Fruit fly (Drosophila melanogaster): ENCODE measurements around the gene CG32176.

Gene CG32176

DNA sequence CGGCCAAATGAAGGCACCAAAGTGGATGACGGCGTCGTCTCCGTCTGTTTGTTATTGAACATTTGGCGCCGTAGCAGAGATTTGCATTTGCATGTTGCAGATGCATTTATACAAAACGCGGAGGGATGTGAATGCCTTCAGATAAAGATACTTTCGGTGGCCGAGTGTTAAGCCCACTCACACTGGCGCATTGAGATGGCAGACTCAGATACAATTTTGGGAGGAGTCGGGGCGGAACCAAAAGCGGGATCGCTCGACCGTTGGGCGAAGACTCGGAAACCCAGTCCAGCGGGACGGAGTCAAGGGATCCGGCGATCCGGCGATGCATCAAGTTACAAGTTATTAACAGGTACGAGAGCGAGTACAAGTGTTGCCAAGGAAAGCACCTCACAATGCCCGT is 21.5 kb upstream of the CG32176 start:
- TF ChIP-seq CG17801 (GFP tag; optimal IDR thresholded peaks at IDR 0.05; ENCODE audit: partially characterized antibody) = no peak

dm6 chr3L:17415967-17416749 is 17.5 kb upstream of the CG32176 start:
- TF ChIP-seq CG17801 (GFP tag; optimal IDR thresholded peaks at IDR 0.05; ENCODE audit: partially characterized antibody) = no peak

- no peak for TF ChIP-seq CG17801 (GFP tag; optimal IDR thresholded peaks at IDR 0.05; ENCODE audit: partially characterized antibody)
These were observed 14.4 kb upstream of the CG32176 start for dm6 chr3L:17419103-17419741.

DNA sequence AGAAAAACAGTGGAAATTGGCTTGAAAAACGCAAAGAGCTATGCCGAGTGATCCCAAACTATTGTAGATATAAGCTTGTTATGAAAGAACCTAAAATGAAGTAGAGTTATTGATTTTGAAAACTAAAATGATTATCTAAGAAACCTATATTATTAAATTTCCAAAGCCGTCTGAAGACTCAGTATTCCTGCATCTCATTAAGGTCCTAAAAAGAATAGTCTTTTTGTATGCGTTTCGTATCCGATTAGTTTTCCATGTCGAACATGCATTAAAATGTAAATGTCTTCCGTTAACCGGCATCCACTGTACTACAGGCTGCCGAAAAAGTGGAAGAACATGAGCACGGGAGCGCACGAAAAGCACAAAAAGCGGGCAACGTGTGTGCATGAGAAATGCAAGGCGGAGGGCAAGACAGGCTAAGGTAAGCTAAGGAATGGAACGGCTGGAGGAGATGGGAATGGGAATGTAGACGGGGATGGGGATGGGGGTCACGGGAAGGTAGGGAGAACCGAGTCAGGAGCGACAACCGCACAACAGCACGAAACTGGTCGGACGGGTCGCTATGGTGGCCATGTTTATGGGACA is 13.0 kb upstream of the CG32176 start:
- peak; percentile 22 for TF ChIP-seq CG17801 (GFP tag; optimal IDR thresholded peaks at IDR 0.05; ENCODE audit: partially characterized antibody)

DNA sequence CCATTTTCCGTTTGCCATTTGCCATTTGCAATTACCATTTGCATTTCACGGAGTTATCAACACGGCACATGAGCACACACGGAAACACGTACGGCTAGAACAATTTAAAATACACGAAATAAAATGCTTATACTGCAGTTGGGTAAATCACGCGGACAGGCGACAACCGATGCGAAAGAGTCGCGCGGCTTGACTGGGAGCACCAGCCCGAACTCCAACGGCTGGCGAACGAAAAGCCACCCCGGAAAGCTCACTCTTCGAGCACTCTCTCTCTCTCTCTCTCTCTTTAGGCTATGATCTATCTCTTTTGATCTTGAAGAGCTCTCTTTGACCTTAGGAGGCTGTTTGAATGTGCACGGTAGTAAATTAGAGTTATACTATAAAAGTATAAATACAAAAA is 12.3 kb upstream of the CG32176 start, which contains the start of gene blot:
TSS of gene blot (minus strand) at position 196 of the 400 bp plus-strand sequence.
- peak; percentile 54 for TF ChIP-seq CG17801 (GFP tag; optimal IDR thresholded peaks at IDR 0.05; ENCODE audit: partially characterized antibody)

- TF ChIP-seq CG17801 (GFP tag; optimal IDR thresholded peaks at IDR 0.05; ENCODE audit: partially characterized antibody) = peak; percentile 84
These were observed 8.4 kb upstream of the CG32176 start, which contains the start of the genes Sec3 and COX7B for dm6 chr3L:17425132-17425713. Gene Sec3, minus strand, starts transcription at chr3L:17425217. Gene COX7B, plus strand, starts transcription at chr3L:17425477.

DNA sequence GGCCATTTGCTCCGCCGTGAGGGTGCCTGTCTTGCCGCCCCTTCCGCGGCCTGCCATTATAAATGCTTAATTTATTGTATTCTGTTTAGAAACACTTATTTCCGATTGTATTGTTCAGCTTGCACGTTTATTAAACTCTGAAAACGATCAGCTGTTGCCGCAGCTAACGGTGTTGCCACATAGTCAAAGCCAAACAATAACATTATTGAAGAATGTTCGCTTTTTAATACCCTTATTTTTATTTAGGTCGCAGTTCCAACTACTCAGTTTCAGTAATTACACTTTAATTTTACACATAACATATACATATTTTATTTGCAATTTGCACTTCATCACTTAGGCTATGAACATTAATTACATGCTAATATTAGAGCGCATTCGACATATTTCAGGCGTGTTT is 6.7 kb upstream of the CG32176 start, which contains the start of gene Polr3G:
TSS of gene Polr3G (minus strand) at position 118 of the 400 bp plus-strand sequence.
- TF ChIP-seq CG17801 (GFP tag; optimal IDR thresholded peaks at IDR 0.05; ENCODE audit: partially characterized antibody) = peak; percentile 18

DNA sequence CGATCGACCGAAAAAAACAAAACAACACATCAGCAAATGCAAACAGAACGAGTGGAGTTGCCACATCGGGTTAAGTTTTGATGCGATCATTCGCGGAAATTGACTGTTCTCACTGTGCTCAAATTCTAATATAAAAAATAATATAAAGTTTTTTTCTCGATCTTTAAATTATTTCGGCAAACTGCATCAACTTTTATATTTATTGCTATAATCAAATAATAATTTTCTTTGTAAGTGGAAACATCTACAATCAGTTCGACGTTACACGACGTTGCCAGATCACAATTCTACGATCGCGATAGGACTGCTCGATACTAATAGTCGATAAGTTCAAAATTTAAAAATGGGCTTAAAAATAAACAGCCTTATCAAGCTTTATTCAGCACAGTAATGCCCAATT is 4.9 kb upstream of the CG32176 start, which contains the start of gene Gorab:
TSS of gene Gorab (minus strand) at position 58 of the 400 bp plus-strand sequence.
- TF ChIP-seq CG17801 (GFP tag; optimal IDR thresholded peaks at IDR 0.05; ENCODE audit: partially characterized antibody) = peak; percentile 74

dm6 chr3L:17430390-17430789 is 3.3 kb upstream of the CG32176 start:
- no peak for TF ChIP-seq CG17801 (GFP tag; optimal IDR thresholded peaks at IDR 0.05; ENCODE audit: partially characterized antibody)

- TF ChIP-seq CG17801 (GFP tag; optimal IDR thresholded peaks at IDR 0.05; ENCODE audit: partially characterized antibody) = no peak
These were observed 2.6 kb upstream of the CG32176 start for dm6 chr3L:17430957-17431585.

DNA sequence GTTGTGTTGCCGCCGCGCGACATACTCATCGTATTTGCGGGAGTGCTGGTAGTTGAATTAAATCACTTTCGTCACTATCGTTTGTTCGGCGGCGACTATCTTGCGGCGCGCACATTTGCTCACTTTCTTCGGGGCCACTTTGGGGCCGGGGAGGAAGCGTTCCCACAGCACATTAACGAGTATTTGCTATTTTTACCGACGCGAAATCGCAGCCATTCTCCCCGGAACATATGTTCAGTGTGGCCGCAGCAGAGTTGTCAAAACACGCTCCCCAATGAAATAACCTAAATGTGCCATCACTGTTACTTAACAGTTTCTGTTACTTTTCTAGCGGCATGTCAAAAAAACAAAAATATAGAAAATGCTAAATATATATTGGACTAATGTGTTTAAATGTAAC is 721 bp upstream of the CG32176 start, which contains the start of gene frc:
TSS of gene frc (minus strand) at position 244 of the 400 bp plus-strand sequence.
- TF ChIP-seq CG17801 (GFP tag; optimal IDR thresholded peaks at IDR 0.05; ENCODE audit: partially characterized antibody) = no peak

DNA sequence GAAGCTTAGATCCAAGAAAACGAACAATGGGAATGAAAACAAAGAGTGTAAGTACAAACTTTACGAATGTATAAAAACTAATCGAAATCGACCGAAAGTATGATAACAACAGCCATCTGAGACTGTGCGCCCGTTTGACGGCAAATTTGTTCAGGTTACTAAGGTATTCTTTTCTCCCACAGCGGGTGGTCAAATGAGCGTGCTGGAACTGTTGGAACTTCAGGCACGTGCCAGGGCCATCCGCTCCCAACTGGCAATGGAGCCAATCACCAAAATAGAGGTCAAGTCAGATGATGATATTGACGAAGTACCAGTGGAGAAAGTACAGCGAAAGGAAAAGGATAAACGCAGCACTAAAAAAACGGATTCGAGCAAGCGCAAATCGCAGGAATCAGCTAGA is 2.7 kb downstream of the CG32176 start, which contains the start of gene CG12229:
TSS of gene CG12229 (minus strand) at position 101 of the 400 bp plus-strand sequence.
- TF ChIP-seq CG17801 (GFP tag; optimal IDR thresholded peaks at IDR 0.05; ENCODE audit: partially characterized antibody) = no peak

dm6 chr3L:17438872-17439495 is 5.3 kb downstream of the CG32176 start, which contains the start of gene CG18265:
Gene CG18265, plus strand, starts transcription at chr3L:17439401.
- no peak for TF ChIP-seq CG17801 (GFP tag; optimal IDR thresholded peaks at IDR 0.05; ENCODE audit: partially characterized antibody)

DNA sequence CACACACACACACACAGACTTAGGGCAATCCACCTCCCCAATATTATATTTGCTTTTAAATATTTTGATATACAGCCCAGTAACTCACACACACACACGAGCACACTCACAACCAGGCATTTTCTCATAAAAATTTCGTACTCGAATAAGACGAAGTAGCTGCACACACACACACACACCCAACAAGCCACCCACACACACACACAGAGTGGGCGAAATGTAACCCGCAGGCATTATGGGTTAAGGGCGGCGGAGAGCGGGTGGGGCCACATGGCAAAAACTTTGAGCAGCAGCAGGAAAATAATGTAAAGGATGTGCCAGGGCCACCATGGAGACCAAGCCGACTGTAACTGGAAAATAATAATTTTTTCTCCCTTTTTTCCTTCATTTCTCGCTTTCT is 7.9 kb downstream of the CG32176 start:
- TF ChIP-seq CG17801 (GFP tag; optimal IDR thresholded peaks at IDR 0.05; ENCODE audit: partially characterized antibody) = no peak

All from ovary, adult (tissue).